Worm (Caenorhabditis elegans): ENCODE data around the gene F59A7.5.

ce11 chrV:2068728-2069443 is 46.4 kb downstream of the F59A7.5 start:
- TF ChIP-seq pha-4 (tag; optimal IDR thresholded peaks at IDR 0.05) (no peak), unc-62 (GFP tag; optimal IDR thresholded peaks at IDR 0.05) (no peak), lsy-2 (tag; optimal IDR thresholded peaks at IDR 0.05) (no peak), elt-1 (tag; optimal IDR thresholded peaks at IDR 0.05; ENCODE audit: borderline replicate concordance, insufficient read depth) (no peak), ztf-11 (tag; optimal IDR thresholded peaks at IDR 0.05) (no peak), bed-3 (GFP tag; optimal IDR thresholded peaks at IDR 0.05) (no peak), snpc-4 (tag; optimal IDR thresholded peaks at IDR 0.05) (no peak), mep-1 (tag; optimal IDR thresholded peaks at IDR 0.05) (no peak), M03D4.4 (tag; optimal IDR thresholded peaks at IDR 0.05) (no peak)
